Worm (Caenorhabditis elegans) whole organism, late embryonic: Measurements from ENCODE around the gene dgk-1.

Source experiments
- C08G9.2 ChIP-seq: sonication (generic microtip); optimal IDR thresholded peaks from 2 replicates; lab custom pipeline; 2016; ENCODE audit warnings: mild to moderate bottlenecking, missing genetic modification characterization, moderate library complexity, missing compliant biosample characterization
- C38D4.7 ChIP-seq: fragments of 200-800 bp; sonication (Bioruptor generic); optimal IDR thresholded peaks from 2 replicates; lab custom pipeline; 2018; ENCODE audit warnings: mild to moderate bottlenecking, missing genetic modification characterization, moderate library complexity, missing compliant biosample characterization
- F13H6.1 ChIP-seq: sonication (generic microtip); optimal IDR thresholded peaks from 2 replicates; lab custom pipeline; 2016; ENCODE audit warnings: missing genetic modification characterization, missing compliant biosample characterization
- K02D7.2 ChIP-seq: sonication (generic microtip); optimal IDR thresholded peaks from 2 replicates; lab custom pipeline; 2017; ENCODE audit warnings: mild to moderate bottlenecking, missing genetic modification characterization, missing compliant biosample characterization
- K09A11.1 ChIP-seq: sonication (generic microtip); optimal IDR thresholded peaks from 2 replicates; lab custom pipeline; 2017; ENCODE audit warnings: antibody characterized with exemption, mild to moderate bottlenecking, missing genetic modification characterization, missing compliant biosample characterization; ENCODE audit not compliant: insufficient read depth
- T23F11.4 ChIP-seq: fragments of 200-800 bp; sonication (Bioruptor generic); optimal IDR thresholded peaks from 2 replicates; lab custom pipeline; 2018; ENCODE audit warnings: mild to moderate bottlenecking, missing genetic modification characterization, missing compliant biosample characterization
- ahr-1 ChIP-seq: sonication (generic microtip); optimal IDR thresholded peaks from 2 replicates; lab custom pipeline; 2016; ENCODE audit warnings: missing genetic modification characterization, missing compliant biosample characterization
- ama-1 ChIP-seq: fragments of 150-350 bp; optimal IDR thresholded peaks from 2 replicates; lab custom pipeline; 2014
- ceh-14 ChIP-seq: sonication (generic microtip); optimal IDR thresholded peaks from 2 replicates; lab custom pipeline; 2016; ENCODE audit warnings: missing genotype, missing genetic modification characterization, missing compliant biosample characterization
- ceh-18 ChIP-seq: sonication (generic microtip); optimal IDR thresholded peaks from 2 replicates; lab custom pipeline; 2016; ENCODE audit warnings: missing genetic modification characterization, missing compliant biosample characterization
- ceh-2 ChIP-seq: sonication (generic microtip); optimal IDR thresholded peaks from 2 replicates; lab custom pipeline; 2016; ENCODE audit warnings: missing genotype, missing genetic modification characterization, missing compliant biosample characterization
- ceh-22 ChIP-seq: sonication (generic microtip); optimal IDR thresholded peaks from 2 replicates; lab custom pipeline; 2017; ENCODE audit warnings: missing biosample characterization, missing genetic modification characterization
- ceh-31 ChIP-seq: sonication (generic microtip); optimal IDR thresholded peaks from 2 replicates; lab custom pipeline; 2016; ENCODE audit warnings: missing genetic modification characterization, missing compliant biosample characterization
- ceh-34 ChIP-seq: sonication (generic microtip); optimal IDR thresholded peaks from 2 replicates; lab custom pipeline; 2016; ENCODE audit warnings: mild to moderate bottlenecking, missing genetic modification characterization, missing compliant biosample characterization
- ceh-45 ChIP-seq: fragments of 200-800 bp; sonication (Bioruptor generic); IDR thresholded peaks from 2 replicates; pipeline ENCODE4 v1.3.6; 2022; ENCODE audit warnings: missing genetic modification reagents, missing genetic modification characterization, missing compliant biosample characterization
- ceh-48 ChIP-seq: sonication (generic microtip); optimal IDR thresholded peaks from 2 replicates; lab custom pipeline; 2016; ENCODE audit warnings: missing genetic modification characterization, inconsistent platforms, missing compliant biosample characterization
- ceh-6 ChIP-seq: fragments of 200-800 bp; sonication (Bioruptor generic); optimal IDR thresholded peaks from 2 replicates; lab custom pipeline; 2018; ENCODE audit warnings: mild to moderate bottlenecking, missing genetic modification characterization, missing compliant biosample characterization
- ceh-9 ChIP-seq: sonication (generic microtip); optimal IDR thresholded peaks from 2 replicates; lab custom pipeline; 2016; ENCODE audit warnings: mild to moderate bottlenecking, missing genetic modification characterization, inconsistent platforms, missing compliant biosample characterization
- che-1 ChIP-seq: sonication (generic microtip); optimal IDR thresholded peaks from 2 replicates; lab custom pipeline; 2016; ENCODE audit warnings: mild to moderate bottlenecking, missing genetic modification characterization, missing compliant biosample characterization
- dmd-4 ChIP-seq: sonication (generic microtip); optimal IDR thresholded peaks from 2 replicates; lab custom pipeline; 2016; ENCODE audit warnings: borderline replicate concordance, missing genetic modification characterization, missing compliant biosample characterization
- dve-1 ChIP-seq: sonication (generic microtip); optimal IDR thresholded peaks from 2 replicates; lab custom pipeline; 2017; ENCODE audit warnings: antibody characterized with exemption, mild to moderate bottlenecking, missing genetic modification characterization, missing compliant biosample characterization
- elt-2 ChIP-seq: sonication (generic microtip); optimal IDR thresholded peaks from 2 replicates; lab custom pipeline; 2016; ENCODE audit warnings: missing genetic modification reagents, missing genetic modification characterization, missing compliant biosample characterization
- ets-4 ChIP-seq: sonication (generic microtip); optimal IDR thresholded peaks from 2 replicates; lab custom pipeline; 2016; ENCODE audit warnings: missing genetic modification characterization, missing compliant biosample characterization
- eyg-1 ChIP-seq: sonication (generic microtip); optimal IDR thresholded peaks from 2 replicates; lab custom pipeline; 2016; ENCODE audit warnings: missing genotype, missing genetic modification characterization, missing compliant biosample characterization
- fax-1 ChIP-seq: sonication (generic microtip); optimal IDR thresholded peaks from 2 replicates; lab custom pipeline; 2016; ENCODE audit warnings: missing genotype, missing genetic modification characterization, missing compliant biosample characterization
- fkh-10 ChIP-seq: fragments of 150-350 bp; optimal IDR thresholded peaks from 2 replicates; lab custom pipeline; 2014; ENCODE audit warnings: missing biosample characterization, missing genetic modification reagents, missing genetic modification characterization
- fkh-6 ChIP-seq: sonication (generic microtip); optimal IDR thresholded peaks from 2 replicates; lab custom pipeline; 2016; ENCODE audit warnings: missing genetic modification characterization, missing compliant biosample characterization
- hlh-13 ChIP-seq: fragments of 200-800 bp; sonication (Bioruptor generic); optimal IDR thresholded peaks from 2 replicates; lab custom pipeline; 2018; ENCODE audit warnings: mild to moderate bottlenecking, missing genetic modification characterization, missing compliant biosample characterization
- hlh-30 ChIP-seq: sonication (generic microtip); optimal IDR thresholded peaks from 2 replicates; lab custom pipeline; 2017; ENCODE audit warnings: antibody characterized with exemption, missing genetic modification characterization, missing compliant biosample characterization; ENCODE audit not compliant: insufficient read depth
- hlh-8 ChIP-seq: sonication (generic microtip); optimal IDR thresholded peaks from 2 replicates; lab custom pipeline; 2016; ENCODE audit warnings: missing genotype, missing genetic modification characterization, missing compliant biosample characterization
- lim-6 ChIP-seq: sonication (generic microtip); optimal IDR thresholded peaks from 2 replicates; lab custom pipeline; 2016; ENCODE audit warnings: missing genetic modification characterization, missing compliant biosample characterization
- lin-11 ChIP-seq: fragments of 200-800 bp; sonication (Bioruptor generic); optimal IDR thresholded peaks from 2 replicates; lab custom pipeline; 2018; ENCODE audit warnings: mild to moderate bottlenecking, missing genetic modification characterization, missing compliant biosample characterization
- madf-2 ChIP-seq: sonication (generic microtip); optimal IDR thresholded peaks from 2 replicates; lab custom pipeline; 2017; ENCODE audit warnings: missing genetic modification characterization, missing compliant biosample characterization
- nfya-1 ChIP-seq: sonication (generic microtip); optimal IDR thresholded peaks from 2 replicates; lab custom pipeline; 2017; ENCODE audit warnings: missing genetic modification characterization, mild to moderate bottlenecking, missing compliant biosample characterization, antibody characterized with exemption, moderate library complexity
- npax-4 ChIP-seq: sonication (generic microtip); optimal IDR thresholded peaks from 2 replicates; lab custom pipeline; 2016; ENCODE audit warnings: missing genetic modification characterization, missing compliant biosample characterization
- pag-3 ChIP-seq: sonication (generic microtip); optimal IDR thresholded peaks from 2 replicates; lab custom pipeline; 2016; ENCODE audit warnings: missing compliant biosample characterization, missing genetic modification characterization, borderline replicate concordance
- pat-9 ChIP-seq: fragments of 200-800 bp; sonication (Bioruptor generic); optimal IDR thresholded peaks from 2 replicates; lab custom pipeline; 2018; ENCODE audit warnings: mild to moderate bottlenecking, missing genetic modification characterization, moderate library complexity, missing compliant biosample characterization
- pax-1 ChIP-seq: fragments of 150-350 bp; optimal IDR thresholded peaks from 2 replicates; lab custom pipeline; 2014; ENCODE audit warnings: missing biosample characterization, missing genetic modification characterization
- pha-2 ChIP-seq: sonication (generic microtip); optimal IDR thresholded peaks from 2 replicates; lab custom pipeline; 2017; ENCODE audit warnings: mild to moderate bottlenecking, missing genetic modification characterization, missing compliant biosample characterization
- pha-4 ChIP-seq: fragments of 150-350 bp; optimal IDR thresholded peaks from 2 replicates; lab custom pipeline; 2018; ENCODE audit warnings: missing biosample characterization, missing genetic modification reagents, missing genetic modification characterization
- pqm-1 ChIP-seq: sonication (generic microtip); optimal IDR thresholded peaks from 2 replicates; lab custom pipeline; 2016; ENCODE audit warnings: missing genetic modification characterization, missing compliant biosample characterization
- pros-1 ChIP-seq: fragments of 150-350 bp; optimal IDR thresholded peaks from 2 replicates; lab custom pipeline; 2014; ENCODE audit warnings: missing biosample characterization, missing genetic modification reagents, missing genetic modification characterization
- rnt-1 ChIP-seq: sonication (generic microtip); optimal IDR thresholded peaks from 2 replicates; lab custom pipeline; 2016; ENCODE audit warnings: missing genetic modification characterization, missing compliant biosample characterization
- sox-4 ChIP-seq: sonication (generic microtip); optimal IDR thresholded peaks from 2 replicates; lab custom pipeline; 2017; ENCODE audit warnings: mild to moderate bottlenecking, missing genetic modification characterization, inconsistent platforms, missing compliant biosample characterization
- tbx-2 ChIP-seq: sonication (generic microtip); optimal IDR thresholded peaks from 2 replicates; lab custom pipeline; 2016; ENCODE audit warnings: missing genetic modification characterization, missing compliant biosample characterization
- ttx-3 ChIP-seq: sonication (generic microtip); optimal IDR thresholded peaks from 2 replicates; lab custom pipeline; 2016; ENCODE audit warnings: missing genetic modification reagents, missing genetic modification characterization, missing compliant biosample characterization
- unc-55 ChIP-seq: sonication (generic microtip); optimal IDR thresholded peaks from 2 replicates; lab custom pipeline; 2017; ENCODE audit warnings: missing biosample characterization, missing genetic modification reagents, missing genetic modification characterization
- ztf-16 ChIP-seq: sonication (generic microtip); optimal IDR thresholded peaks from 2 replicates; lab custom pipeline; 2017; ENCODE audit warnings: missing genetic modification characterization, missing compliant biosample characterization

Gene dgk-1

ce11 chrX:991274-991673, at the start of gene dgk-1, which contains the start of gene C09E10.3:
dgk-1 (minus strand) TSS chrX:991456.
C09E10.3 (minus strand) TSS chrX:991374.
- TF ChIP-seq fkh-10 = no peak
- TF ChIP-seq sox-4 (tag; lab: Kevin White, UChicago) = no peak
- no peak for TF ChIP-seq ahr-1 (tag; lab: Kevin White, UChicago)
- TF ChIP-seq tbx-2 = no peak
- TF ChIP-seq hlh-13 (GFP tag; lab: Kevin White, UChicago) = no peak
- no peak for TF ChIP-seq K02D7.2 (tag; lab: Kevin White, UChicago)
- TF ChIP-seq ceh-9 (tag; lab: Kevin White, UChicago) = no peak
- TF ChIP-seq rnt-1 = no peak
- TF ChIP-seq ceh-2 (tag; lab: Kevin White, UChicago) = no peak
- TF ChIP-seq lim-6 (tag; lab: Kevin White, UChicago) = no peak
- TF ChIP-seq lin-11 = no peak
- TF ChIP-seq ceh-18 (tag; lab: Kevin White, UChicago) = no peak
- no peak for TF ChIP-seq fkh-6 (tag; lab: Kevin White, UChicago)
- TF ChIP-seq npax-4 = no peak
- TF ChIP-seq F13H6.1 (tag; lab: Kevin White, UChicago) = no peak
- TF ChIP-seq elt-2 (tag; lab: Kevin White, UChicago) = no peak
- TF ChIP-seq ttx-3 (tag; lab: Kevin White, UChicago) = no peak
- no peak for TF ChIP-seq K09A11.1 (tag; lab: Kevin White, UChicago)

ce11 chrX:1038347-1038746, 47.1 kb upstream of the dgk-1 start, which contains the start of gene F55A4.7:
F55A4.7 (minus strand) TSS chrX:1038447.
- TF ChIP-seq ama-1 (lab: Kevin White, UChicago) = no peak
- no peak for TF ChIP-seq ztf-16 (tag; lab: Kevin White, UChicago)
- no peak for TF ChIP-seq pros-1
- no peak for TF ChIP-seq pqm-1 (tag; lab: Kevin White, UChicago)
- no peak for TF ChIP-seq dmd-4
- no peak for TF ChIP-seq pax-1
- no peak for TF ChIP-seq tbx-2
- TF ChIP-seq che-1 (tag; lab: Kevin White, UChicago) = no peak
- no peak for TF ChIP-seq pha-4
- no peak for TF ChIP-seq pag-3 (tag; lab: Kevin White, UChicago)
- TF ChIP-seq ceh-14 (tag; lab: Kevin White, UChicago) = no peak
- no peak for TF ChIP-seq rnt-1
- no peak for TF ChIP-seq K09A11.1 (tag; lab: Kevin White, UChicago)
- no peak for TF ChIP-seq ceh-48 (tag; lab: Kevin White, UChicago)

ce11 chrX:1035039-1035598, 43.9 kb upstream of the dgk-1 start, which contains the start of the genes stau-1 and sec-22:
stau-1 (minus strand) TSS chrX:1035286.
sec-22 (plus strand) TSS chrX:1035548.
- TF ChIP-seq hlh-8 (tag; lab: Kevin White, UChicago) (no peak), pros-1 (no peak), ceh-6 (GFP tag; lab: Kevin White, UChicago) (no peak), sox-4 (tag; lab: Kevin White, UChicago) (no peak), C38D4.7 (GFP tag; lab: Kevin White, UChicago) (no peak), ceh-22 (tag; lab: Kevin White, UChicago) (no peak), pha-4 (no peak), dve-1 (tag; lab: Kevin White, UChicago) (no peak), T23F11.4 (GFP tag; lab: Kevin White, UChicago) (no peak), pat-9 (tag; lab: Kevin White, UChicago) (no peak), hlh-30 (tag; lab: Kevin White, UChicago) (no peak), dmd-4 (no peak), ceh-34 (tag; lab: Kevin White, UChicago) (no peak), ceh-45 (GFP tag; lab: Robert Waterston, UW) (no peak), pax-1 (no peak), madf-2 (no peak), pha-2 (tag; lab: Kevin White, UChicago) (no peak), ceh-9 (tag; lab: Kevin White, UChicago) (no peak), ceh-14 (tag; lab: Kevin White, UChicago) (no peak), ceh-31 (tag; lab: Kevin White, UChicago) (peak; percentile 60), ets-4 (no peak), unc-55 (GFP tag; lab: Kevin White, UChicago) (no peak), fax-1 (tag; lab: Kevin White, UChicago) (no peak), pag-3 (tag; lab: Kevin White, UChicago) (no peak), che-1 (tag; lab: Kevin White, UChicago) (no peak), C08G9.2 (no peak), eyg-1 (tag; lab: Kevin White, UChicago) (no peak), tbx-2 (peak; percentile 15), ttx-3 (tag; lab: Kevin White, UChicago) (no peak), nfya-1 (tag; lab: Kevin White, UChicago) (peak; percentile 1), ztf-16 (tag; lab: Kevin White, UChicago) (no peak)
